Worm (Caenorhabditis elegans) whole organism, midembryonic: ENCODE results near the gene srx-66.

Experiments
- T22C8.4 ChIP-seq: fragments of 200-800 bp; sonication (Bioruptor generic); IDR thresholded peaks from 2 replicates; pipeline ENCODE4 v1.3.6; 2022; ENCODE audit warnings: missing genetic modification characterization, missing compliant biosample characterization
- cog-1 ChIP-seq: sonication (generic microtip); optimal IDR thresholded peaks from 2 replicates; lab custom pipeline; 2016; ENCODE audit warnings: missing genetic modification characterization, missing compliant biosample characterization
- flt-1 ChIP-seq: fragments of 200-800 bp; sonication (Bioruptor generic); IDR thresholded peaks from 2 replicates; pipeline ENCODE4 v1.3.6; 2022; ENCODE audit warnings: missing genetic modification characterization, missing compliant biosample characterization
- klf-2 ChIP-seq: fragments of 200-800 bp; sonication (Bioruptor generic); conservative IDR thresholded peaks from 2 replicates; pipeline ENCODE4 v1.3.6; 2022; ENCODE audit warnings: missing genetic modification reagents, missing genetic modification characterization, missing compliant biosample characterization
- med-1 ChIP-seq: sonication (generic microtip); optimal IDR thresholded peaks from 2 replicates; lab custom pipeline; 2017; ENCODE audit warnings: missing genetic modification characterization, mild to moderate bottlenecking, missing compliant biosample characterization, antibody characterized with exemption, missing genetic modification reagents; ENCODE audit not compliant: insufficient read depth
- ref-1 ChIP-seq: fragments of 200-800 bp; sonication (Bioruptor generic); conservative IDR thresholded peaks from 2 replicates; pipeline ENCODE4 v1.3.6; 2022; ENCODE audit warnings: missing genetic modification reagents, missing genetic modification characterization, missing compliant biosample characterization
- tab-1 ChIP-seq: fragments of 200-800 bp; sonication (Bioruptor generic); IDR thresholded peaks from 2 replicates; pipeline ENCODE4 v1.3.6; 2022; ENCODE audit warnings: missing genetic modification characterization, missing compliant biosample characterization
- ztf-29 ChIP-seq: fragments of 200-800 bp; sonication (Bioruptor generic); IDR thresholded peaks from 2 replicates; pipeline ENCODE4 v1.3.6; 2022; ENCODE audit warnings: missing genetic modification reagents, missing genetic modification characterization, missing compliant biosample characterization

ce11 chrV:3886104-3886503, 33.3 kb upstream of the srx-66 start, which contains the start of gene nhr-124:
- TF ChIP-seq flt-1 (GFP tag; lab: Robert Waterston, UW), result no peak
- no peak for TF ChIP-seq med-1
- no peak for TF ChIP-seq ref-1 (GFP tag; lab: Robert Waterston, UW)
- no peak for TF ChIP-seq tab-1 (GFP tag; lab: Robert Waterston, UW)
- no peak for TF ChIP-seq cog-1 (tag; lab: Kevin White, UChicago)
- TF ChIP-seq klf-2 (GFP tag; lab: Robert Waterston, UW), result no peak
- TF ChIP-seq T22C8.4 (GFP tag; lab: Robert Waterston, UW), result no peak
- TF ChIP-seq ztf-29, result no peak
